Worm (Caenorhabditis elegans) whole organism, L4 larva: ENCODE data around the gene ttr-30.

Experiments used
- F44E2.7 ChIP-seq: fragments of 200-800 bp; sonication (Bioruptor generic); IDR thresholded peaks from 2 replicates; pipeline ENCODE4 v2.1.2; 2022; ENCODE audit warnings: missing genetic modification characterization, missing compliant biosample characterization
- F49E8.2 ChIP-seq: sonication (generic microtip); optimal IDR thresholded peaks from 2 replicates; lab custom pipeline; 2016; ENCODE audit warnings: missing compliant biosample characterization, mild to moderate bottlenecking, missing genetic modification characterization, borderline replicate concordance
- T26A8.4 ChIP-seq: fragments of 200-800 bp; sonication (Bioruptor generic); IDR thresholded peaks from 2 replicates; pipeline ENCODE4 v1.3.6; 2022; ENCODE audit warnings: missing genetic modification characterization, missing compliant biosample characterization
- ZK337.2 ChIP-seq: fragments of 200-800 bp; sonication (Bioruptor generic); IDR thresholded peaks from 2 replicates; pipeline ENCODE4 v1.3.6; 2022; ENCODE audit warnings: missing genetic modification reagents, missing genetic modification characterization, missing compliant biosample characterization
- ZK546.5 ChIP-seq, 2 experiments: sonication (generic microtip); optimal IDR thresholded peaks; 2 replicates each; lab custom pipeline; 2017; ENCODE audit warnings: missing biosample characterization in 2 of 2, missing genetic modification characterization in 2 of 2
- ama-1 ChIP-seq: fragments of 150-350 bp; optimal IDR thresholded peaks from 2 replicates; lab custom pipeline; 2014; ENCODE audit warnings: inconsistent platforms, mixed read lengths
- ceh-32 ChIP-seq: sonication (generic microtip); optimal IDR thresholded peaks from 2 replicates; lab custom pipeline; 2016; ENCODE audit warnings: mild to moderate bottlenecking, missing genetic modification characterization, missing compliant biosample characterization; ENCODE audit not compliant: poor library complexity
- ceh-62 ChIP-seq: sonication (generic microtip); optimal IDR thresholded peaks from 2 replicates; lab custom pipeline; 2017; ENCODE audit warnings: missing biosample characterization, missing genetic modification characterization
- cey-2 ChIP-seq: sonication (generic microtip); optimal IDR thresholded peaks from 3 replicates; lab custom pipeline; 2017; ENCODE audit warnings: missing genetic modification characterization, mild to moderate bottlenecking, missing compliant biosample characterization, antibody characterized with exemption, borderline replicate concordance; ENCODE audit not compliant: insufficient read depth
- daf-16 ChIP-seq, 3 experiments: sonication (generic microtip); optimal IDR thresholded peaks; 2 replicates each; lab custom pipeline; 2016 to 2017; ENCODE audit warnings: missing genetic modification characterization in 3 of 3, missing genetic modification reagents in 3 of 3, mild to moderate bottlenecking in 2 of 3, missing compliant biosample characterization in 2 of 3, missing biosample characterization in 1 of 3, moderate library complexity in 1 of 3
- daf-19 ChIP-seq: fragments of 200-800 bp; sonication (Bioruptor generic); conservative IDR thresholded peaks from 2 replicates; pipeline ENCODE4 v1.3.6; 2022; ENCODE audit warnings: missing genetic modification characterization, missing compliant biosample characterization
- daf-8 ChIP-seq: fragments of 200-800 bp; sonication (Bioruptor generic); IDR thresholded peaks from 2 replicates; pipeline ENCODE4 v1.3.6; 2022; ENCODE audit warnings: missing genetic modification characterization, missing compliant biosample characterization
- dpl-1 ChIP-seq: fragments of 150-350 bp; optimal IDR thresholded peaks from 2 replicates; lab custom pipeline; 2014; ENCODE audit warnings: missing biosample characterization, missing genetic modification reagents, missing genetic modification characterization
- duxl-1 ChIP-seq: sonication (generic microtip); optimal IDR thresholded peaks from 2 replicates; lab custom pipeline; 2016; ENCODE audit warnings: mild to moderate bottlenecking, missing genetic modification characterization, moderate library complexity, missing compliant biosample characterization; ENCODE audit not compliant: poor library complexity
- egl-43 ChIP-seq: fragments of 200-800 bp; sonication (Bioruptor generic); IDR thresholded peaks from 2 replicates; pipeline ENCODE4 v1.3.6; 2022; ENCODE audit warnings: missing genetic modification reagents, missing genetic modification characterization, missing compliant biosample characterization
- fkh-10 ChIP-seq: fragments of 150-350 bp; optimal IDR thresholded peaks from 2 replicates; lab custom pipeline; 2014; ENCODE audit warnings: missing biosample characterization, missing genetic modification reagents, missing genetic modification characterization
- hif-1 ChIP-seq, 2 experiments: sonication (generic microtip); optimal IDR thresholded peaks; 2 replicates each; lab custom pipeline; 2016 to 2017; ENCODE audit warnings: missing compliant biosample characterization in 2 of 2, missing genetic modification characterization in 2 of 2, missing genetic modification reagents in 2 of 2, missing genotype in 2 of 2, mild to moderate bottlenecking in 1 of 2
- hlh-11 ChIP-seq: fragments of 200-800 bp; sonication (Bioruptor generic); optimal IDR thresholded peaks from 2 replicates; lab custom pipeline; 2018; ENCODE audit warnings: mild to moderate bottlenecking, missing genetic modification characterization, missing compliant biosample characterization
- hlh-30 ChIP-seq: sonication (generic microtip); optimal IDR thresholded peaks from 2 replicates; lab custom pipeline; 2017; ENCODE audit warnings: antibody characterized with exemption, mild to moderate bottlenecking, missing genetic modification characterization, missing compliant biosample characterization; ENCODE audit not compliant: insufficient read depth
- hmg-1.1 ChIP-seq: fragments of 200-800 bp; sonication (Bioruptor generic); IDR thresholded peaks from 2 replicates; pipeline ENCODE4 v1.3.6; 2022; ENCODE audit warnings: missing genetic modification reagents, missing genetic modification characterization, missing compliant biosample characterization
- lin-1 ChIP-seq: fragments of 200-800 bp; sonication (Bioruptor generic); IDR thresholded peaks from 2 replicates; pipeline ENCODE4 v1.3.6; 2022; ENCODE audit warnings: missing genetic modification reagents, missing genetic modification characterization, missing compliant biosample characterization
- lin-15B ChIP-seq: fragments of 150-350 bp; sonication (generic microtip); optimal IDR thresholded peaks from 3 replicates; lab custom pipeline; 2014; ENCODE audit warnings: missing biosample characterization, missing genetic modification characterization
- lin-29 ChIP-seq: fragments of 200-800 bp; sonication (Bioruptor generic); IDR thresholded peaks from 2 replicates; pipeline ENCODE4 v1.3.6; 2022; ENCODE audit warnings: missing genetic modification reagents, missing genetic modification characterization, missing compliant biosample characterization
- lin-38 ChIP-seq: fragments of 200-800 bp; sonication (Bioruptor generic); IDR thresholded peaks from 2 replicates; pipeline ENCODE4 v1.3.6; 2022; ENCODE audit warnings: missing genetic modification reagents, missing genetic modification characterization, missing compliant biosample characterization
- madf-5 ChIP-seq, 2 experiments: fragments of 200-800 bp; sonication (Bioruptor generic); IDR thresholded peaks; 2 replicates each; pipeline ENCODE4 v1.3.6; 2022; ENCODE audit warnings: missing compliant biosample characterization in 2 of 2, missing genetic modification characterization in 2 of 2
- mep-1 ChIP-seq: fragments of 150-350 bp; sonication (generic microtip); optimal IDR thresholded peaks from 3 replicates; lab custom pipeline; 2014; ENCODE audit warnings: missing biosample characterization, missing genetic modification characterization
- mxl-2 ChIP-seq: fragments of 200-800 bp; sonication (Bioruptor generic); conservative IDR thresholded peaks from 2 replicates; pipeline ENCODE4 v1.3.6; 2022; ENCODE audit warnings: missing genetic modification reagents, missing genetic modification characterization, missing compliant biosample characterization
- nhr-237 ChIP-seq: sonication (generic microtip); optimal IDR thresholded peaks from 2 replicates; lab custom pipeline; 2017; ENCODE audit warnings: missing biosample characterization, missing genetic modification characterization
- nhr-25 ChIP-seq: sonication (generic microtip); optimal IDR thresholded peaks from 2 replicates; lab custom pipeline; 2017; ENCODE audit warnings: missing genetic modification characterization, mild to moderate bottlenecking, missing compliant biosample characterization, antibody characterized with exemption, moderate library complexity, borderline replicate concordance; ENCODE audit not compliant: insufficient read depth
- nhr-48 ChIP-seq: sonication (generic microtip); optimal IDR thresholded peaks from 2 replicates; lab custom pipeline; 2016; ENCODE audit warnings: mild to moderate bottlenecking, missing genetic modification characterization, missing compliant biosample characterization
- nhr-6 ChIP-seq: fragments of 150-350 bp; optimal IDR thresholded peaks from 2 replicates; lab custom pipeline; 2014; ENCODE audit warnings: missing biosample characterization, missing genetic modification characterization
- php-3 ChIP-seq: fragments of 200-800 bp; sonication (Bioruptor generic); IDR thresholded peaks from 2 replicates; pipeline ENCODE4 v1.3.6; 2022; ENCODE audit warnings: missing genetic modification reagents, missing genetic modification characterization, missing compliant biosample characterization
- rbr-2 ChIP-seq: sonication (generic microtip); optimal IDR thresholded peaks from 2 replicates; lab custom pipeline; 2016; ENCODE audit warnings: missing genotype, missing genetic modification characterization, missing compliant biosample characterization
- saeg-2 ChIP-seq: fragments of 200-800 bp; sonication (Bioruptor generic); IDR thresholded peaks from 2 replicates; pipeline ENCODE4 v1.3.6; 2022; ENCODE audit warnings: missing genetic modification reagents, missing genetic modification characterization, missing compliant biosample characterization
- sdz-12 ChIP-seq: fragments of 200-800 bp; sonication (Bioruptor generic); optimal IDR thresholded peaks from 2 replicates; lab custom pipeline; 2018; ENCODE audit warnings: mild to moderate bottlenecking, missing genetic modification characterization, missing compliant biosample characterization
- skn-1 ChIP-seq: fragments of 150-350 bp; optimal IDR thresholded peaks from 2 replicates; lab custom pipeline; 2014; ENCODE audit warnings: missing biosample characterization, missing genetic modification characterization
- snpc-1.2 ChIP-seq: fragments of 200-800 bp; sonication (Bioruptor generic); IDR thresholded peaks from 2 replicates; pipeline ENCODE4 v1.3.6; 2022; ENCODE audit warnings: missing genetic modification reagents, missing genetic modification characterization, missing compliant biosample characterization
- unc-39 ChIP-seq: sonication (generic microtip); optimal IDR thresholded peaks from 2 replicates; lab custom pipeline; 2017; ENCODE audit warnings: missing biosample characterization, missing genetic modification characterization
- ztf-11 ChIP-seq: fragments of 150-350 bp; optimal IDR thresholded peaks from 2 replicates; lab custom pipeline; 2014; ENCODE audit warnings: missing biosample characterization, missing genetic modification characterization
- ztf-7 ChIP-seq: fragments of 150-350 bp; optimal IDR thresholded peaks from 2 replicates; lab custom pipeline; 2014; ENCODE audit warnings: missing biosample characterization, missing genetic modification characterization

ttr-30 gene

DNA sequence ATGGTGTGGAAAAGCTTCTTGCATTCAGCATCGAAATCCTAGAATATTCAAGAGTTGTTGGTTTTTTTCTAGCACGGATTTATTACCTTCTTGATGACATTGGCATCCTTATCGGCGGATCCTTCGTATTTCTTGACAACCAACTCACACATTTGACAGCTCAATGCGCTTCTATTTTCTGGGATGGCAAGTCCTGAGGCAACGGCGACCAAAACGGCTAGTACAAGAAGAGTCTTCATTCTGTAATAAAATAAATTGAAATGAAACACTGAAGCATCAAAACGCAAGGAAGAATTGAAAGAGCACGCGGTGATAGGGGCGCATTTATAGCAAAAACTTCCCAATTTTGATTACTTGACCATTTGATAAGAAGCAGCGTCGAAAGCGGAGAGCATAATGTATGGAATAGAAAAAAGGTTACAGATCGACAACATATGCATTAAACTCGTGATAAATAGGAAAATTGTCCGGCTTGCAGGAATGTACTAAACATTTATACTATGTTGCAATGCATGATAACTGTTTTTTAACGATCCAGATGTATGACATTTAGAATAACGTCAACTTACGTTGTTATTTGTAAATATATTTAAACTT, 10.5 kb upstream of the ttr-30 start, which contains the start of gene spp-5 (continued):
- TF ChIP-seq lin-15B (tag; lab: Kevin White, UChicago) (no peak), F49E8.2 (no peak), php-3 (GFP tag; lab: Robert Waterston, UW) (peak; percentile 90), skn-1 (tag; lab: Kevin White, UChicago) (no peak), ZK337.2 (no peak), dpl-1 (GFP tag; lab: Kevin White, UChicago) (no peak), ztf-11 (tag; lab: Kevin White, UChicago) (no peak), nhr-25 (tag; lab: Kevin White, UChicago) (no peak), rbr-2 (no peak), hif-1 (tag; optimal IDR thresholded peaks at IDR 0.05; lab: Kevin White, UChicago) (no peak), cey-2 (tag; lab: Kevin White, UChicago) (no peak), nhr-237 (no peak), hlh-30 (tag; lab: Kevin White, UChicago) (peak; percentile 53), hlh-11 (tag; lab: Kevin White, UChicago) (peak; percentile 86), snpc-1.2 (GFP tag; lab: Robert Waterston, UW) (no peak), mep-1 (tag; lab: Kevin White, UChicago) (peak; percentile 19), saeg-2 (GFP tag; lab: Robert Waterston, UW) (no peak), F44E2.7 (GFP tag; lab: Robert Waterston, UW) (no peak), madf-5 (GFP tag; IDR thresholded peaks at IDR 0.05; lab: Robert Waterston, UW) (no peak), daf-16 (GFP tag; optimal IDR thresholded peaks at IDR 0.05; lab: Kevin White, UChicago) (no peak), daf-16 (tag; optimal IDR thresholded peaks at IDR 0.05; lab: Kevin White, UChicago) (peak; percentile 95), duxl-1 (tag; lab: Kevin White, UChicago) (no peak), ceh-32 (no peak), ztf-7 (tag; lab: Kevin White, UChicago) (no peak), fkh-10 (no peak), unc-39 (tag; lab: Kevin White, UChicago) (no peak), ZK546.5 (tag; optimal IDR thresholded peaks at IDR 0.05; lab: Kevin White, UChicago) (no peak)

DNA sequence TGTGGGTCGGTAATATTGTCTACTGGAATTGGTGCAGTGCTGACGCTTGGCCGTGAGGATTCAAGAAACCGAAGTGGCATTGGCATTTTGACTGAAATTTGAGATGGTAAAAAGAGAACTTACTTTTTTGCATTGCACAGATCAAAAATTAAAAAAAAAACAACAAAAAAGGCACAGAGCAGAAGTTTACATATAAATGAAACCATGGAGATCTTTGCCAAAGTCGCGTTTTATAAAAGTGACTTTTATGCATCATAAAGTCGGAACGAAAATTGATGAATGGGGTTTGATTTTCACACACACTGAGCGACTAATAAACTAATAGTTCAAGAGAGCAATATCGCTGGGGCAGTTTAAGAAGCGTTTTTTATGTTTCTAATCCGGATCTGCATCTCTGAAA, 8.4 kb upstream of the ttr-30 start, which contains the start of gene T08A9.13:
TSS of gene T08A9.13 (minus strand) at position 101 of the 400 bp plus-strand sequence.
- TF ChIP-seq nhr-6 (tag; lab: Kevin White, UChicago) (no peak), daf-16 (GFP tag; optimal IDR thresholded peaks at IDR 0.05; lab: Kevin White, UChicago) (no peak), daf-16 (tag; optimal IDR thresholded peaks at IDR 0.05; lab: Kevin White, UChicago) (no peak), daf-19 (GFP tag; lab: Robert Waterston, UW) (no peak), mxl-2 (GFP tag; lab: Robert Waterston, UW) (no peak), T26A8.4 (GFP tag; lab: Robert Waterston, UW) (no peak), ZK546.5 (tag; optimal IDR thresholded peaks at IDR 0.05; lab: Kevin White, UChicago) (no peak), nhr-237 (no peak), sdz-12 (GFP tag; lab: Kevin White, UChicago) (no peak), saeg-2 (GFP tag; lab: Robert Waterston, UW) (no peak), skn-1 (tag; lab: Kevin White, UChicago) (no peak), hmg-1.1 (GFP tag; lab: Robert Waterston, UW) (no peak), daf-8 (GFP tag; lab: Robert Waterston, UW) (no peak), lin-29 (no peak), egl-43 (no peak), nhr-48 (no peak), ama-1 (lab: Kevin White, UChicago) (no peak), lin-1 (GFP tag; lab: Robert Waterston, UW) (no peak), ceh-62 (no peak), lin-38 (GFP tag; lab: Robert Waterston, UW) (no peak)
